Fruit fly (Drosophila melanogaster) whole organism, embryonic: Measurements from ENCODE around the gene CG31675.

Experiments
- ATbp ChIP-seq: fragments of 200-800 bp; sonication (Bioruptor generic); optimal IDR thresholded peaks from 2 replicates; lab custom pipeline; 2017; ENCODE audit warnings: missing biosample characterization, mild to moderate bottlenecking, missing genetic modification characterization, missing genetic modification reagents
- Atf-2 ChIP-seq: fragments of 200-800 bp; sonication (Bioruptor generic); optimal IDR thresholded peaks from 2 replicates; lab custom pipeline; 2016; ENCODE audit warnings: missing biosample characterization, missing genetic modification characterization
- Atf3 ChIP-seq: fragments of 200-800 bp; sonication (Bioruptor generic); optimal IDR thresholded peaks from 3 replicates; lab custom pipeline; 2016; ENCODE audit warnings: missing biosample characterization, missing genetic modification characterization
- CG10267 ChIP-seq: fragments of 200-800 bp; sonication (Bioruptor generic); optimal IDR thresholded peaks from 2 replicates; lab custom pipeline; 2018; ENCODE audit warnings: missing biosample characterization, mild to moderate bottlenecking, missing genetic modification characterization, moderate library complexity
- CG11085 ChIP-seq: fragments of 200-800 bp; sonication (Bioruptor generic); IDR thresholded peaks from 2 replicates; pipeline ENCODE4 v1.3.6; 2022; ENCODE audit warnings: missing biosample characterization, missing genetic modification characterization
- CG1233 ChIP-seq: fragments of 200-800 bp; sonication (Bioruptor generic); optimal IDR thresholded peaks from 4 replicates; lab custom pipeline; 2018; ENCODE audit warnings: missing biosample characterization, mild to moderate bottlenecking, missing genetic modification characterization
- CG12942 ChIP-seq: fragments of 200-800 bp; sonication (Bioruptor generic); optimal IDR thresholded peaks from 3 replicates; lab custom pipeline; 2016; ENCODE audit warnings: missing biosample characterization, missing genetic modification characterization
- CG13624 ChIP-seq: fragments of 200-800 bp; sonication (Bioruptor generic); optimal IDR thresholded peaks from 2 replicates; lab custom pipeline; 2016; ENCODE audit warnings: missing biosample characterization, missing genetic modification characterization
- CG15269 ChIP-seq: fragments of 200-800 bp; sonication (Bioruptor generic); optimal IDR thresholded peaks from 2 replicates; lab custom pipeline; 2018; ENCODE audit warnings: missing biosample characterization, mild to moderate bottlenecking, missing genetic modification characterization, moderate library complexity
- CG15514 ChIP-seq: fragments of 200-800 bp; sonication (Bioruptor generic); optimal IDR thresholded peaks from 3 replicates; lab custom pipeline; 2017; ENCODE audit warnings: missing biosample characterization, missing genetic modification characterization, mild to moderate bottlenecking, moderate library complexity, missing genetic modification reagents
- CG17359 ChIP-seq: fragments of 200-800 bp; sonication (Bioruptor generic); optimal IDR thresholded peaks from 3 replicates; lab custom pipeline; 2018; ENCODE audit warnings: missing biosample characterization, mild to moderate bottlenecking, missing genetic modification characterization, moderate library complexity
- CG17568 ChIP-seq: fragments of 200-800 bp; sonication (Bioruptor generic); optimal IDR thresholded peaks from 2 replicates; lab custom pipeline; 2018; ENCODE audit warnings: missing biosample characterization, mild to moderate bottlenecking, missing genetic modification characterization, moderate library complexity
- CG18476 ChIP-seq: fragments of 200-800 bp; sonication (Bioruptor generic); optimal IDR thresholded peaks from 2 replicates; lab custom pipeline; 2016; ENCODE audit warnings: missing biosample characterization, mild to moderate bottlenecking, missing genetic modification characterization
- CG2120 ChIP-seq: fragments of 200-800 bp; sonication (Bioruptor generic); optimal IDR thresholded peaks from 3 replicates; lab custom pipeline; 2016; ENCODE audit warnings: missing biosample characterization, missing genetic modification characterization
- CG2129 ChIP-seq: fragments of 200-800 bp; sonication (Bioruptor generic); IDR thresholded peaks from 2 replicates; pipeline ENCODE4 v1.3.6; 2022; ENCODE audit warnings: missing biosample characterization, missing genetic modification characterization; ENCODE audit not compliant: partially characterized antibody
- CG2199 ChIP-seq: fragments of 200-800 bp; sonication (Bioruptor generic); IDR thresholded peaks from 3 replicates; pipeline ENCODE4 v1.3.6; 2022; ENCODE audit warnings: missing biosample characterization, missing genetic modification characterization
- CG2678 ChIP-seq: fragments of 200-800 bp; sonication (Bioruptor generic); optimal IDR thresholded peaks from 3 replicates; lab custom pipeline; 2019; ENCODE audit warnings: missing biosample characterization, mild to moderate bottlenecking, missing genetic modification characterization, moderate library complexity
- CG32767 ChIP-seq: fragments of 200-800 bp; sonication (Bioruptor generic); IDR thresholded peaks from 2 replicates; pipeline ENCODE4 v1.3.6; 2022; ENCODE audit warnings: missing biosample characterization, missing genetic modification characterization
- CG34376 ChIP-seq: fragments of 200-800 bp; sonication (Bioruptor generic); optimal IDR thresholded peaks from 2 replicates; lab custom pipeline; 2018; ENCODE audit warnings: missing biosample characterization, mild to moderate bottlenecking, missing genetic modification characterization
- CG4854 ChIP-seq: fragments of 200-800 bp; sonication (Bioruptor generic); optimal IDR thresholded peaks from 2 replicates; lab custom pipeline; 2016; ENCODE audit warnings: missing biosample characterization, missing genetic modification characterization, inconsistent platforms
- CG6654 ChIP-seq: fragments of 200-800 bp; sonication (Bioruptor generic); optimal IDR thresholded peaks from 2 replicates; lab custom pipeline; 2017; ENCODE audit warnings: missing biosample characterization, mild to moderate bottlenecking, missing genetic modification characterization
- CG7357 ChIP-seq: fragments of 200-800 bp; sonication (Bioruptor generic); IDR thresholded peaks from 3 replicates; pipeline ENCODE4 v1.3.6; 2022; ENCODE audit warnings: missing biosample characterization, missing genetic modification characterization
- CG9932 ChIP-seq: fragments of 200-800 bp; sonication (Bioruptor generic); IDR thresholded peaks from 2 replicates; pipeline ENCODE4 v1.3.6; 2022; ENCODE audit warnings: missing biosample characterization, missing genetic modification characterization
- CoRest ChIP-seq: fragments of 200-800 bp; sonication (Bioruptor generic); optimal IDR thresholded peaks from 3 replicates; lab custom pipeline; 2018; ENCODE audit warnings: missing biosample characterization, mild to moderate bottlenecking, missing genetic modification characterization, moderate library complexity
- Drgx ChIP-seq: fragments of 200-800 bp; sonication (Bioruptor generic); IDR thresholded peaks from 2 replicates; pipeline ENCODE4 v1.3.6; 2022; ENCODE audit warnings: missing biosample characterization, missing genetic modification characterization
- Eip74EF ChIP-seq, 2 experiments: fragments of 200-800 bp in 1 of 2; fragments of >200 bp in 1 of 2; sonication (Bioruptor generic) in 1 of 2; optimal IDR thresholded peaks; 2 replicates each; lab custom pipeline; 2017 to 2019; ENCODE audit warnings: missing biosample characterization in 2 of 2, missing genetic modification characterization in 2 of 2, mild to moderate bottlenecking in 1 of 2, moderate library complexity in 1 of 2
- H2.0 ChIP-seq: fragments of 200-800 bp; sonication (Bioruptor generic); IDR thresholded peaks from 2 replicates; pipeline ENCODE4 v1.3.6; 2022; ENCODE audit warnings: missing biosample characterization, missing genetic modification characterization
- HLHmδ ChIP-seq: fragments of 200-800 bp; sonication (Bioruptor generic); optimal IDR thresholded peaks from 2 replicates; lab custom pipeline; 2018; ENCODE audit warnings: missing biosample characterization, mild to moderate bottlenecking, missing genetic modification characterization, moderate library complexity
- Hmx ChIP-seq: fragments of 200-800 bp; sonication (Bioruptor generic); optimal IDR thresholded peaks from 2 replicates; lab custom pipeline; 2016; ENCODE audit warnings: missing biosample characterization, missing genetic modification characterization
- Pdp1 ChIP-seq, 2 experiments: fragments of 200-800 bp; sonication (Bioruptor generic); optimal IDR thresholded peaks; 3 replicates each; lab custom pipeline; 2016; ENCODE audit warnings: missing biosample characterization in 2 of 2, missing genetic modification characterization in 2 of 2, mild to moderate bottlenecking in 1 of 2, moderate library complexity in 1 of 2
- Poxn ChIP-seq: fragments of 200-800 bp; sonication (Bioruptor generic); IDR thresholded peaks from 2 replicates; pipeline ENCODE4 v1.3.6; 2022; ENCODE audit warnings: missing biosample characterization, missing genetic modification characterization
- Sox102F ChIP-seq: fragments of 200-800 bp; sonication (Bioruptor generic); optimal IDR thresholded peaks from 2 replicates; lab custom pipeline; 2018; ENCODE audit warnings: missing biosample characterization, mild to moderate bottlenecking, missing genetic modification characterization, moderate library complexity
- Vsx1 ChIP-seq: fragments of 200-800 bp; sonication (Bioruptor generic); optimal IDR thresholded peaks from 2 replicates; lab custom pipeline; 2017; ENCODE audit warnings: missing biosample characterization, mild to moderate bottlenecking, missing genetic modification characterization, missing genetic modification reagents
- YL-1 ChIP-seq: fragments of 200-800 bp; sonication (Bioruptor generic); optimal IDR thresholded peaks from 3 replicates; lab custom pipeline; 2017; ENCODE audit warnings: missing biosample characterization, mild to moderate bottlenecking, missing genetic modification characterization
- bcd ChIP-seq: fragments of 200-800 bp; sonication (Bioruptor generic); optimal IDR thresholded peaks from 2 replicates; lab custom pipeline; 2017; ENCODE audit warnings: missing biosample characterization, mild to moderate bottlenecking, missing genetic modification characterization
- gem ChIP-seq: fragments of 200-800 bp; sonication (Bioruptor generic); optimal IDR thresholded peaks from 2 replicates; lab custom pipeline; 2019; ENCODE audit warnings: missing biosample characterization, mild to moderate bottlenecking, missing genetic modification characterization, moderate library complexity
- nmo ChIP-seq: fragments of 200-800 bp; sonication (Bioruptor generic); optimal IDR thresholded peaks from 2 replicates; lab custom pipeline; 2018; ENCODE audit warnings: missing biosample characterization, mild to moderate bottlenecking, missing genetic modification characterization, moderate library complexity
- otp ChIP-seq: fragments of 200-800 bp; sonication (Bioruptor generic); IDR thresholded peaks from 3 replicates; pipeline ENCODE4, ENCODE4 v1.3.6; 2022; ENCODE audit warnings: missing biosample characterization, missing genetic modification characterization
- p53 ChIP-seq: fragments of 200-800 bp; sonication (Bioruptor generic); optimal IDR thresholded peaks from 2 replicates; lab custom pipeline; 2016; ENCODE audit warnings: missing biosample characterization, missing genetic modification characterization
- repo ChIP-seq: fragments of 200-800 bp; sonication (Bioruptor generic); optimal IDR thresholded peaks from 2 replicates; lab custom pipeline; 2016; ENCODE audit warnings: missing biosample characterization, missing genetic modification characterization
- sd ChIP-seq: fragments of 200-800 bp; sonication (Bioruptor generic); optimal IDR thresholded peaks from 3 replicates; lab custom pipeline; 2018; ENCODE audit warnings: missing biosample characterization, mild to moderate bottlenecking, missing genetic modification characterization, moderate library complexity
- sna ChIP-seq: fragments of 200-800 bp; sonication (Bioruptor generic); IDR thresholded peaks from 2 replicates; pipeline ENCODE4 v1.3.6; 2022; ENCODE audit warnings: missing biosample characterization, missing genetic modification characterization; ENCODE audit not compliant: partially characterized antibody
- sob ChIP-seq: fragments of 200-800 bp; sonication (Bioruptor generic); IDR thresholded peaks from 2 replicates; pipeline ENCODE4 v1.3.6; 2022; ENCODE audit warnings: missing biosample characterization, missing genetic modification characterization
- stc ChIP-seq: fragments of 200-800 bp; sonication (Bioruptor generic); IDR thresholded peaks from 2 replicates; pipeline ENCODE4 v1.3.6; 2022; ENCODE audit warnings: missing biosample characterization, missing genetic modification characterization
- stwl ChIP-seq: fragments of 200-800 bp; sonication (Bioruptor generic); optimal IDR thresholded peaks from 3 replicates; lab custom pipeline; 2018; ENCODE audit warnings: missing biosample characterization, mild to moderate bottlenecking, missing genetic modification characterization, moderate library complexity
- tio ChIP-seq: fragments of 200-800 bp; sonication (Bioruptor generic); optimal IDR thresholded peaks from 2 replicates; lab custom pipeline; 2017; ENCODE audit warnings: missing biosample characterization, missing genetic modification characterization, inconsistent platforms
- unc-4 ChIP-seq: fragments of 200-800 bp; sonication (Bioruptor generic); IDR thresholded peaks from 2 replicates; pipeline ENCODE4 v1.3.6; 2022; ENCODE audit warnings: missing biosample characterization, missing genetic modification characterization; ENCODE audit not compliant: partially characterized antibody

Gene CG31675

DNA sequence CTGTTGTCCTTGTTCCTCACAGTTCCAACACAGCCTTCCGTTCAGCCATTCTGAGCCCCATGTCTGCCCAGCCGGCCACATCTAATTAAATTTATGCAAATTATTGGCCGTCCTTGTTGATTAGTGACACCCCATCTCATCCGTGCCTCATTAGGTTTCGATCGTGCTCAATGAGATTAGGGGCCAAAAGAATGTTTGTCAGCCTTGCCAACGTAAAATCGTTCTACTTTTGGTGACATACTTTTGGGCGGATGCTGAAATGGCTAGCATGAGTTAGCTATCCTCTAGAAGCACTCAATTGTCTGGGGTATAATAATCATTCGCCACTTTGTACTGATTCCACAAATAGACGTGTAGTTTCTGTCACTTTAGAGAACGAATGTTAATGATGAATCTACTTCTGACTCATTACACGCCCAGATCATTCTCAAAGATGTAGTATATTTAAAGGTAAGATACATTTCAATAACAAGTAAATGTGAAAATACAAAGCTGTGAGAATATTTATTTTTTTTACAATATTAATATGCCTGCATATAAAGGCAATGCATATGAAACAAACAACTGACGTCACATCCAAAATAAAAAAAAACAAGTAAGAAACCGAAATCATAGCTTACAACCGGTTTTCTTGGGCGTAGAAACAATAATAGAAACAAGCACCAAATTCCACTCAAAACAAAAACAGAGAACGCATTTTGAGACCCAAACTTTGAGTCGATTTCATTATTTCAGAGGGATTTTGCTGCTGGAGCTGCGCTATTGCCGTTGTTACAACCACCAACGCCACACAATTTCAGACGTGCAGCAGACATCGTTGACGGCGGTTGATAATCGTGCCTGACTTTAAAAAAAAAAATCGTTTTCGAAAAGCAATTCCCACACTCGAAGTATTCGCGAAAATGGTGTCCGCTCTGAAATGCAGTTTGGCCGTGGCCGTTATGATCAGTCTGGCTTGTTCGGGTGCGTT lies 8.9 kb upstream of the CG31675 start, which contains the start of gene bero (continued):
- no peak for TF ChIP-seq CG6654 (GFP tag; lab: Kevin White, UChicago)
- TF ChIP-seq stc (GFP tag; lab: Robert Waterston, UW), result peak; percentile 34; the same call in 1 of the 2 replicates
- no peak for TF ChIP-seq CG12942
- no peak for TF ChIP-seq CG9932
- TF ChIP-seq CG34376 (GFP tag; lab: Kevin White, UChicago), result peak; percentile 21
- no peak for TF ChIP-seq CG11085 (GFP tag; lab: Robert Waterston, UW)
- TF ChIP-seq unc-4 (GFP tag; lab: Robert Waterston, UW), result no peak
- no peak for TF ChIP-seq p53 (GFP tag; lab: Kevin White, UChicago)
- TF ChIP-seq CG32767 (GFP tag; lab: Robert Waterston, UW), result no peak
- peak in 1 of 2 experiments; percentile 31 for TF ChIP-seq Eip74EF (GFP tag; optimal IDR thresholded peaks at IDR 0.05; lab: Kevin White, UChicago)
- TF ChIP-seq otp, result peak; percentile 24; the same call in 1 of the 3 replicates
- 0 out of 2 replicates have a peak, but pooled peaks have one; percentile 7 for TF ChIP-seq H2.0 (GFP tag; lab: Robert Waterston, UW)
- TF ChIP-seq Drgx (GFP tag; lab: Robert Waterston, UW), result no peak
- no peak for TF ChIP-seq Sox102F (GFP tag; lab: Kevin White, UChicago)
- TF ChIP-seq Poxn (GFP tag; lab: Robert Waterston, UW), result no peak
- TF ChIP-seq CG2678 (tag; lab: Kevin White, UChicago), result no peak
- TF ChIP-seq Atf3 (GFP tag; lab: Kevin White, UChicago), result no peak
- no peak for TF ChIP-seq Vsx1 (GFP tag; lab: Kevin White, UChicago)
- TF ChIP-seq bcd (GFP tag; lab: Kevin White, UChicago), result no peak
- TF ChIP-seq sd (tag; lab: Kevin White, UChicago), result peak; percentile 72
- TF ChIP-seq CG18476, result no peak
- peak; percentile 65; the same call in 2 of the 3 replicates for TF ChIP-seq CG2199
- no peak for TF ChIP-seq CG1233 (GFP tag; lab: Kevin White, UChicago)
- TF ChIP-seq HLHmδ (GFP tag; lab: Kevin White, UChicago), result peak; percentile 7
- TF ChIP-seq CG15269 (tag; lab: Kevin White, UChicago), result peak; percentile 3
- TF ChIP-seq sob (GFP tag; lab: Robert Waterston, UW), result peak; percentile 17; the same call in 1 of the 2 replicates
- no peak for TF ChIP-seq repo (GFP tag; lab: Kevin White, UChicago)
- no peak for TF ChIP-seq CG4854 (GFP tag; lab: Kevin White, UChicago)
- no peak for TF ChIP-seq CoRest (tag; lab: Kevin White, UChicago)
- TF ChIP-seq CG17359 (tag; lab: Kevin White, UChicago), result no peak
- no peak for TF ChIP-seq tio (GFP tag; lab: Kevin White, UChicago)
- TF ChIP-seq CG10267 (tag; lab: Kevin White, UChicago), result no peak
- no peak for TF ChIP-seq nmo (GFP tag; lab: Kevin White, UChicago)
- no peak for TF ChIP-seq CG17568 (GFP tag; lab: Kevin White, UChicago)
- TF ChIP-seq CG13624 (GFP tag; lab: Kevin White, UChicago), result no peak
- TF ChIP-seq Pdp1 (GFP tag; optimal IDR thresholded peaks at IDR 0.05; lab: Kevin White, UChicago), result no peak
- TF ChIP-seq Hmx (GFP tag; lab: Kevin White, UChicago), result no peak
- TF ChIP-seq stwl, result peak; percentile 19
- no peak for TF ChIP-seq CG15514 (GFP tag; lab: Kevin White, UChicago)
- no peak for TF ChIP-seq CG2129
- TF ChIP-seq sna (GFP tag; lab: Robert Waterston, UW), result no peak
- TF ChIP-seq CG7357 (GFP tag; lab: Robert Waterston, UW), result no peak
- TF ChIP-seq ATbp, result no peak
- no peak for TF ChIP-seq CG2120 (GFP tag; lab: Kevin White, UChicago)
- no peak for TF ChIP-seq Atf-2 (GFP tag; lab: Kevin White, UChicago)
- no peak for TF ChIP-seq YL-1 (GFP tag; lab: Kevin White, UChicago)
- TF ChIP-seq gem (tag; lab: Kevin White, UChicago), result peak; percentile 3
